Worm (Caenorhabditis elegans): Measurements from ENCODE around the gene F52E1.14.

F52E1.14 gene

DNA sequence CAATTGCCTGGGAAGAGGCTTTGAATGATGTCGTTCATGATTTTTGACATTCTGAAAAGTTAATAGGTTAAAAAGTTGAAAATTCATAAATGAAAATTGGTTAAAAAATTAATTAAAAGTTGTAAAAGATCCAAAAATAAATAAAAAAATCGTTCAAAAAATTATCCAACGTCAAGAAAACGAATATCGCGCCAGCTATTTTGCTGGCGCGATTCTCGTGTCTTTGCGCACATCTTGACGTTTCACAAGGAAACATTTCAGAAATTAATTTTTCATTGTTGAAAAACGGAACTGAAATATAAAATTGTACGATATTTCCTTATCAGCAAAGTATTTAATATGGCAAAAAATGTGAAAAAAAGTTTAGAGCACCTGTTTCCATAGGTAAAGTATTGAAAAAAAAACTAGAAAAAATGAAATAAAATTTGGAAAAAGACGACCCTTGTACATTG lies 24.6 kb upstream of the F52E1.14 start, which contains the start of gene mpdu-1 (continued):
- TF ChIP-seq egl-27 (tag; optimal IDR thresholded peaks at IDR 0.05) = no peak
- no peak for TF ChIP-seq ceh-63 (GFP tag; optimal IDR thresholded peaks at IDR 0.05)
- no peak for TF ChIP-seq C04F5.9 (tag; optimal IDR thresholded peaks at IDR 0.05)
- TF ChIP-seq ceh-8 (GFP tag; optimal IDR thresholded peaks at IDR 0.05) = peak; percentile 8
- no peak for TF ChIP-seq nhr-11 (tag; optimal IDR thresholded peaks at IDR 0.05)
- no peak for TF ChIP-seq Y116A8C.19 (tag; optimal IDR thresholded peaks at IDR 0.05; ENCODE audit: borderline replicate concordance)
- TF ChIP-seq mdl-1 (tag; optimal IDR thresholded peaks at IDR 0.05) = peak in 1 of 2 experiments; percentile 23
- TF ChIP-seq swsn-7 (tag; optimal IDR thresholded peaks at IDR 0.05) = peak; percentile 79
- peak; percentile 5 for TF ChIP-seq fkh-10 (GFP tag; optimal IDR thresholded peaks at IDR 0.05)
- TF ChIP-seq ets-5 (GFP tag; IDR thresholded peaks at IDR 0.05) = no peak
- TF ChIP-seq unc-30 (tag; optimal IDR thresholded peaks at IDR 0.05) = no peak
- TF ChIP-seq zag-1 (tag; optimal IDR thresholded peaks at IDR 0.05) = no peak
- peak; percentile 61 for TF ChIP-seq lin-39 (tag; optimal IDR thresholded peaks at IDR 0.05)
- TF ChIP-seq vab-15 (tag; optimal IDR thresholded peaks at IDR 0.05) = no peak
- peak; percentile 59 to 75 for TF ChIP-seq efl-1 (optimal IDR thresholded peaks at IDR 0.05)
- TF ChIP-seq efl-1 (GFP tag; optimal IDR thresholded peaks at IDR 0.05 in 1 of 2) = peak; percentile 66 to 97
- peak; percentile 85 for TF ChIP-seq xbp-1 (tag; optimal IDR thresholded peaks at IDR 0.05)
- peak; percentile 79 for TF ChIP-seq C16A3.4 (tag; optimal IDR thresholded peaks at IDR 0.05)
- TF ChIP-seq skn-1 (tag; optimal IDR thresholded peaks at IDR 0.05) = peak; percentile 22
- TF ChIP-seq nhr-77 (tag; optimal IDR thresholded peaks at IDR 0.05) = peak; percentile 8
- peak; percentile 8 for TF ChIP-seq lin-15B (tag; optimal IDR thresholded peaks at IDR 0.05)
- TF ChIP-seq hpl-2 (GFP tag; optimal IDR thresholded peaks at IDR 0.05) = no peak
- TF ChIP-seq snpc-4 (tag; optimal IDR thresholded peaks at IDR 0.05) = peak; percentile 89
- TF ChIP-seq nhr-90 (tag; optimal IDR thresholded peaks at IDR 0.05; ENCODE audit: poor library complexity) = peak; percentile 65
- no peak for TF ChIP-seq tlp-1 (tag; optimal IDR thresholded peaks at IDR 0.05)
- TF ChIP-seq nhr-85 (tag) = peak; percentile 83
- TF ChIP-seq sup-37 (GFP tag; optimal IDR thresholded peaks at IDR 0.05) = no peak
- TF ChIP-seq grh-1 (GFP tag; IDR thresholded peaks at IDR 0.05) = peak; percentile 34; the same call in 1 of the 2 replicates
- TF ChIP-seq dsc-1 (tag; optimal IDR thresholded peaks at IDR 0.05) = peak; percentile 71
- peak; percentile 21 for TF ChIP-seq fkh-8 (tag; optimal IDR thresholded peaks at IDR 0.05)
- TF ChIP-seq F16B12.6 (tag; optimal IDR thresholded peaks at IDR 0.05) = no peak
- TF ChIP-seq blmp-1 (tag; optimal IDR thresholded peaks at IDR 0.05) = peak; percentile 72
- TF ChIP-seq egl-13 (tag; optimal IDR thresholded peaks at IDR 0.05) = peak; percentile 39
- TF ChIP-seq ceh-82 (tag; optimal IDR thresholded peaks at IDR 0.05) = peak; percentile 53 to 83 (median 58)
- TF ChIP-seq fos-1 (tag; optimal IDR thresholded peaks at IDR 0.05) = no peak
- TF ChIP-seq nhr-84 (tag; optimal IDR thresholded peaks at IDR 0.05) = no peak
- peak; percentile 93 for TF ChIP-seq mep-1 (tag; optimal IDR thresholded peaks at IDR 0.05)

ce11 chrV:8359792-8360191 lies 23.9 kb upstream of the F52E1.14 start, which contains the start of gene F38E1.6:
F38E1.6 (plus strand) TSS chrV:8360092.
- TF ChIP-seq nhr-20 (tag; optimal IDR thresholded peaks at IDR 0.05) (no peak), dpl-1 (GFP tag; optimal IDR thresholded peaks at IDR 0.05) (no peak), alr-1 (tag; optimal IDR thresholded peaks at IDR 0.05; ENCODE audit: borderline replicate concordance) (peak; percentile 38), C34B4.2 (tag; optimal IDR thresholded peaks at IDR 0.05) (no peak)

- no peak for TF ChIP-seq lsy-2 (tag; optimal IDR thresholded peaks at IDR 0.05)
- no peak for TF ChIP-seq fos-1 (tag; optimal IDR thresholded peaks at IDR 0.05)
- TF ChIP-seq C04F5.9 (tag; optimal IDR thresholded peaks at IDR 0.05) = no peak
- TF ChIP-seq lir-3 (tag; optimal IDR thresholded peaks at IDR 0.05; ENCODE audit: poor library complexity) = no peak
- no peak for TF ChIP-seq lin-39 (tag; optimal IDR thresholded peaks at IDR 0.05)
- no peak for TF ChIP-seq unc-62 (GFP tag; optimal IDR thresholded peaks at IDR 0.05)
- TF ChIP-seq ceh-88 (GFP tag; IDR thresholded peaks at IDR 0.05) = no peak
- TF ChIP-seq vab-15 (tag; optimal IDR thresholded peaks at IDR 0.05) = no peak
- TF ChIP-seq rnt-1 (tag; optimal IDR thresholded peaks at IDR 0.05) = no peak
- no peak for TF ChIP-seq pax-3 (tag; optimal IDR thresholded peaks at IDR 0.05)
- TF ChIP-seq fkh-8 (tag; optimal IDR thresholded peaks at IDR 0.05) = no peak
Observed at ce11 chrV:8370705-8371104, 13.0 kb upstream of the F52E1.14 start, which contains the start of gene gpa-2. gpa-2 (plus strand) TSS chrV:8371005.
